Fruit fly (Drosophila melanogaster) whole organism, embryonic: ENCODE measurements around the gene Gr64b.
A peak's percentile ranks its signal among the peaks of the same experiment; 100 is the strongest.

Experiments used
- BtbVII ChIP-seq: fragments of 200-800 bp; sonication (Bioruptor generic); optimal IDR thresholded peaks from 3 replicates; lab custom pipeline; 2017; ENCODE audit warnings: missing biosample characterization, mild to moderate bottlenecking, missing genetic modification characterization
- CG10274 ChIP-seq: fragments of 200-800 bp; sonication (Bioruptor generic); optimal IDR thresholded peaks from 3 replicates; lab custom pipeline; 2017; ENCODE audit warnings: missing biosample characterization, mild to moderate bottlenecking, missing genetic modification characterization
- CG10979 ChIP-seq: fragments of 200-800 bp; sonication (Bioruptor generic); optimal IDR thresholded peaks from 2 replicates; lab custom pipeline; 2018; ENCODE audit warnings: missing biosample characterization, mild to moderate bottlenecking, missing genetic modification characterization, moderate library complexity
- CG11504 ChIP-seq: fragments of 200-800 bp; sonication (Bioruptor generic); optimal IDR thresholded peaks from 3 replicates; lab custom pipeline; 2019; ENCODE audit warnings: missing biosample characterization, mild to moderate bottlenecking, missing genetic modification characterization, moderate library complexity
- CG12391 ChIP-seq: fragments of 200-800 bp; sonication (Bioruptor generic); optimal IDR thresholded peaks from 3 replicates; lab custom pipeline; 2018; ENCODE audit warnings: missing biosample characterization, mild to moderate bottlenecking, missing genetic modification characterization, moderate library complexity
- CG12744 ChIP-seq: fragments of 200-800 bp; sonication (Bioruptor generic); optimal IDR thresholded peaks from 2 replicates; lab custom pipeline; 2016; ENCODE audit warnings: missing biosample characterization, missing genetic modification characterization
- CG13287 ChIP-seq: fragments of 200-800 bp; sonication (Bioruptor generic); IDR thresholded peaks from 2 replicates; pipeline ENCODE4 v1.3.6; 2022; ENCODE audit warnings: missing biosample characterization, missing genetic modification characterization; ENCODE audit not compliant: partially characterized antibody
- CG15269 ChIP-seq: fragments of 200-800 bp; sonication (Bioruptor generic); optimal IDR thresholded peaks from 2 replicates; lab custom pipeline; 2018; ENCODE audit warnings: missing biosample characterization, mild to moderate bottlenecking, missing genetic modification characterization, moderate library complexity
- CG1529 ChIP-seq: fragments of 200-800 bp; sonication (Bioruptor generic); optimal IDR thresholded peaks from 3 replicates; lab custom pipeline; 2018; ENCODE audit warnings: missing biosample characterization, missing genetic modification characterization
- CG1792 ChIP-seq: fragments of 200-800 bp; sonication (Bioruptor generic); optimal IDR thresholded peaks from 2 replicates; lab custom pipeline; 2016; ENCODE audit warnings: missing biosample characterization, missing genetic modification characterization
- CG18011 ChIP-seq: fragments of 200-800 bp; sonication (Bioruptor generic); optimal IDR thresholded peaks from 2 replicates; lab custom pipeline; 2017; ENCODE audit warnings: missing biosample characterization, missing genetic modification characterization, mild to moderate bottlenecking, moderate library complexity, missing genotype
- CG18619 ChIP-seq: fragments of 200-800 bp; sonication (Bioruptor generic); optimal IDR thresholded peaks from 3 replicates; lab custom pipeline; 2017; ENCODE audit warnings: missing biosample characterization, mild to moderate bottlenecking, missing genetic modification characterization
- CG2120 ChIP-seq: fragments of 200-800 bp; sonication (Bioruptor generic); optimal IDR thresholded peaks from 3 replicates; lab custom pipeline; 2016; ENCODE audit warnings: missing biosample characterization, missing genetic modification characterization
- CG31441 ChIP-seq: fragments of 200-800 bp; sonication (Bioruptor generic); IDR thresholded peaks from 2 replicates; pipeline ENCODE4 v1.3.6; 2022; ENCODE audit warnings: missing biosample characterization, missing genetic modification characterization
- CG3281 ChIP-seq: fragments of 200-800 bp; sonication (Bioruptor generic); optimal IDR thresholded peaks from 3 replicates; lab custom pipeline; 2017; ENCODE audit warnings: missing biosample characterization, mild to moderate bottlenecking, missing genetic modification characterization
- CG33213 ChIP-seq: fragments of 200-800 bp; sonication (Bioruptor generic); optimal IDR thresholded peaks from 3 replicates; lab custom pipeline; 2016; ENCODE audit warnings: missing biosample characterization, missing genetic modification characterization
- CG6689 ChIP-seq: fragments of 200-800 bp; sonication (Bioruptor generic); IDR thresholded peaks from 2 replicates; pipeline ENCODE4 v1.3.6; 2022; ENCODE audit warnings: missing biosample characterization, missing genetic modification characterization
- CG7987 ChIP-seq: fragments of 200-800 bp; sonication (Bioruptor generic); optimal IDR thresholded peaks from 2 replicates; lab custom pipeline; 2018; ENCODE audit warnings: missing biosample characterization, mild to moderate bottlenecking, missing genetic modification characterization, moderate library complexity
- CG9215 ChIP-seq: fragments of 200-800 bp; sonication (Bioruptor generic); IDR thresholded peaks from 2 replicates; pipeline ENCODE4 v1.3.6; 2022; ENCODE audit warnings: missing biosample characterization, missing genetic modification characterization
- CG9437 ChIP-seq: fragments of 200-800 bp; sonication (Bioruptor generic); optimal IDR thresholded peaks from 2 replicates; lab custom pipeline; 2018; ENCODE audit warnings: missing biosample characterization, mild to moderate bottlenecking, missing genetic modification characterization
- CG9727 ChIP-seq: fragments of 200-800 bp; sonication (Bioruptor generic); optimal IDR thresholded peaks from 3 replicates; lab custom pipeline; 2017; ENCODE audit warnings: missing biosample characterization, mild to moderate bottlenecking, missing genetic modification characterization
- CG9932 ChIP-seq: fragments of 200-800 bp; sonication (Bioruptor generic); IDR thresholded peaks from 2 replicates; pipeline ENCODE4 v1.3.6; 2022; ENCODE audit warnings: missing biosample characterization, missing genetic modification characterization
- CoRest ChIP-seq: fragments of 200-800 bp; sonication (Bioruptor generic); optimal IDR thresholded peaks from 3 replicates; lab custom pipeline; 2018; ENCODE audit warnings: missing biosample characterization, mild to moderate bottlenecking, missing genetic modification characterization, moderate library complexity
- Ets65A ChIP-seq: fragments of 200-800 bp; sonication (Bioruptor generic); peaks from one replicate; lab custom pipeline; 2016; ENCODE audit warnings: missing biosample characterization, missing genetic modification characterization
- Hr3 ChIP-seq: fragments of 200-800 bp; sonication (Bioruptor generic); optimal IDR thresholded peaks from 3 replicates; lab custom pipeline; 2016; ENCODE audit warnings: missing biosample characterization, missing genetic modification characterization
- Hsf ChIP-seq: fragments of 200-800 bp; sonication (Bioruptor generic); optimal IDR thresholded peaks from 3 replicates; lab custom pipeline; 2016; ENCODE audit warnings: missing biosample characterization, missing genetic modification characterization
- Lpt ChIP-seq: fragments of >200 bp; optimal IDR thresholded peaks from 2 replicates; lab custom pipeline; 2018; ENCODE audit warnings: missing biosample characterization, missing genetic modification characterization
- Mes4 ChIP-seq: fragments of 200-800 bp; sonication (Bioruptor generic); optimal IDR thresholded peaks from 2 replicates; lab custom pipeline; 2016; ENCODE audit warnings: missing biosample characterization, missing genetic modification characterization
- NfI ChIP-seq: fragments of 200-800 bp; sonication (Bioruptor generic); optimal IDR thresholded peaks from 3 replicates; lab custom pipeline; 2018; ENCODE audit warnings: missing biosample characterization, mild to moderate bottlenecking, missing genetic modification characterization, moderate library complexity
- Oli ChIP-seq: fragments of 200-800 bp; sonication (Bioruptor generic); optimal IDR thresholded peaks from 2 replicates; lab custom pipeline; 2018; ENCODE audit warnings: missing biosample characterization, mild to moderate bottlenecking, missing genetic modification characterization, moderate library complexity
- Ssrp ChIP-seq: fragments of 200-800 bp; sonication (Bioruptor generic); optimal IDR thresholded peaks from 2 replicates; lab custom pipeline; 2018; ENCODE audit warnings: missing biosample characterization, mild to moderate bottlenecking, missing genetic modification characterization, moderate library complexity
- Tbp ChIP-seq: fragments of >200 bp; optimal IDR thresholded peaks from 2 replicates; lab custom pipeline; 2018; ENCODE audit warnings: missing biosample characterization, missing genetic modification characterization
- Xrp1 ChIP-seq: fragments of 200-800 bp; sonication (Bioruptor generic); IDR thresholded peaks from 2 replicates; pipeline ENCODE4 v1.3.6; 2022; ENCODE audit warnings: missing biosample characterization, missing genetic modification characterization
- cwo ChIP-seq: fragments of 200-800 bp; sonication (Bioruptor generic); optimal IDR thresholded peaks from 3 replicates; lab custom pipeline; 2017; ENCODE audit warnings: missing biosample characterization, missing genetic modification characterization, mild to moderate bottlenecking, moderate library complexity, missing genetic modification reagents
- ewg ChIP-seq: fragments of 200-800 bp; sonication (Bioruptor generic); optimal IDR thresholded peaks from 3 replicates; lab custom pipeline; 2017; ENCODE audit warnings: mild to moderate bottlenecking, missing biosample characterization, missing genetic modification reagents, missing genetic modification characterization
- gem ChIP-seq: fragments of 200-800 bp; sonication (Bioruptor generic); optimal IDR thresholded peaks from 2 replicates; lab custom pipeline; 2019; ENCODE audit warnings: missing biosample characterization, mild to moderate bottlenecking, missing genetic modification characterization, moderate library complexity
- grau ChIP-seq: fragments of 200-800 bp; optimal IDR thresholded peaks from 3 replicates; lab custom pipeline; 2019; ENCODE audit warnings: missing biosample characterization, mild to moderate bottlenecking, missing genetic modification characterization, moderate library complexity
- ind ChIP-seq: fragments of 200-800 bp; sonication (Bioruptor generic); optimal IDR thresholded peaks from 3 replicates; lab custom pipeline; 2016; ENCODE audit warnings: missing biosample characterization, missing genetic modification characterization
- jumu ChIP-seq: fragments of 200-800 bp; sonication (Bioruptor generic); optimal IDR thresholded peaks from 3 replicates; lab custom pipeline; 2016; ENCODE audit warnings: missing biosample characterization, missing genetic modification characterization
- lab ChIP-seq: fragments of 200-800 bp; sonication (Bioruptor generic); optimal IDR thresholded peaks from 3 replicates; lab custom pipeline; 2017; ENCODE audit warnings: missing biosample characterization, missing genetic modification characterization, mild to moderate bottlenecking, moderate library complexity, missing genetic modification reagents
- lola ChIP-seq, 3 experiments: fragments of >200 bp in 2 of 3; fragments of 200-800 bp in 1 of 3; sonication (Bioruptor generic) in 1 of 3; optimal IDR thresholded peaks; 2 replicates each; lab custom pipeline; 2017 to 2019; ENCODE audit warnings: missing biosample characterization in 3 of 3, missing genetic modification characterization in 3 of 3, mild to moderate bottlenecking in 1 of 3, moderate library complexity in 1 of 3
- nmo ChIP-seq: fragments of 200-800 bp; sonication (Bioruptor generic); optimal IDR thresholded peaks from 2 replicates; lab custom pipeline; 2018; ENCODE audit warnings: missing biosample characterization, mild to moderate bottlenecking, missing genetic modification characterization, moderate library complexity
- phol ChIP-seq: fragments of 200-800 bp; sonication (Bioruptor generic); optimal IDR thresholded peaks from 3 replicates; lab custom pipeline; 2018; ENCODE audit warnings: missing biosample characterization, mild to moderate bottlenecking, missing genetic modification characterization, moderate library complexity
- ranshi ChIP-seq: fragments of 200-800 bp; sonication (Bioruptor generic); IDR thresholded peaks from 2 replicates; pipeline ENCODE4 v1.3.6; 2022; ENCODE audit warnings: missing biosample characterization, missing genetic modification characterization
- row ChIP-seq: fragments of 200-800 bp; sonication (Bioruptor generic); IDR thresholded peaks from 3 replicates; pipeline ENCODE4 v1.3.6; 2022; ENCODE audit warnings: missing biosample characterization, missing genetic modification characterization
- slbo ChIP-seq: fragments of 200-800 bp; sonication (Bioruptor generic); IDR thresholded peaks from 2 replicates; pipeline ENCODE4 v1.3.6; 2022; ENCODE audit warnings: missing biosample characterization, missing genetic modification characterization
- slp2 ChIP-seq: fragments of 200-800 bp; sonication (Bioruptor generic); optimal IDR thresholded peaks from 2 replicates; lab custom pipeline; 2016; ENCODE audit warnings: missing biosample characterization, missing genetic modification characterization
- sug ChIP-seq: fragments of 200-800 bp; optimal IDR thresholded peaks from 2 replicates; lab custom pipeline; 2019; ENCODE audit warnings: missing biosample characterization, mild to moderate bottlenecking, missing genetic modification characterization, moderate library complexity
- tna ChIP-seq: fragments of 200-800 bp; sonication (Bioruptor generic); IDR thresholded peaks from 2 replicates; pipeline ENCODE4 v1.3.6; 2022; ENCODE audit warnings: missing biosample characterization, missing genetic modification characterization; ENCODE audit not compliant: partially characterized antibody
- zf30C ChIP-seq: fragments of 200-800 bp; sonication (Bioruptor generic); optimal IDR thresholded peaks from 3 replicates; lab custom pipeline; 2018; ENCODE audit warnings: missing biosample characterization, mild to moderate bottlenecking, missing genetic modification characterization

The Gr64b gene

dm6 chr3L:4000711-4001110 is 27.7 kb upstream of the Gr64b start:
- peak; percentile 49 for TF ChIP-seq nmo (GFP tag; lab: Kevin White, UChicago)
- TF ChIP-seq CG18011 (GFP tag; lab: Kevin White, UChicago): peak; percentile 9
- TF ChIP-seq lab (GFP tag; lab: Kevin White, UChicago): peak; percentile 33
- TF ChIP-seq sug (tag; lab: Kevin White, UChicago): peak; percentile 60
- peak; percentile 56 for TF ChIP-seq Oli
- TF ChIP-seq NfI (GFP tag; lab: Kevin White, UChicago): peak; percentile 45
- TF ChIP-seq CG10274 (GFP tag; lab: Kevin White, UChicago): no peak
- TF ChIP-seq CG12744: no peak
- peak; percentile 64 for TF ChIP-seq grau (tag; lab: Kevin White, UChicago)
- peak; percentile 62 for TF ChIP-seq row (GFP tag; lab: Robert Waterston, UW)
- TF ChIP-seq lola (GFP tag; optimal IDR thresholded peaks at IDR 0.05; lab: Kevin White, UChicago): peak in 1 of 3 experiments; percentile 26
- no peak for TF ChIP-seq CG7987 (GFP tag; lab: Kevin White, UChicago)
- no peak for TF ChIP-seq jumu (GFP tag; lab: Kevin White, UChicago)
- TF ChIP-seq Lpt (GFP tag; lab: Kevin White, UChicago): no peak
- no peak for TF ChIP-seq tna (GFP tag; lab: Robert Waterston, UW)
- no peak for TF ChIP-seq ranshi (GFP tag; lab: Robert Waterston, UW)
- peak; percentile 5 for TF ChIP-seq ind
- peak; percentile 8 for TF ChIP-seq phol (tag; lab: Kevin White, UChicago)
- TF ChIP-seq CG1529 (GFP tag; lab: Kevin White, UChicago): no peak
- no peak for TF ChIP-seq Xrp1 (GFP tag; lab: Robert Waterston, UW)
- TF ChIP-seq CG9932 (GFP tag; lab: Robert Waterston, UW): peak; percentile 18; the same call in 1 of the 2 replicates
- TF ChIP-seq BtbVII (GFP tag; lab: Kevin White, UChicago): peak; percentile 18
- no peak for TF ChIP-seq Mes4 (GFP tag; lab: Kevin White, UChicago)
- TF ChIP-seq CG18619 (GFP tag; lab: Kevin White, UChicago): peak; percentile 59
- peak; percentile 61 for TF ChIP-seq CG15269
- TF ChIP-seq CG13287 (GFP tag; lab: Robert Waterston, UW): no peak
- TF ChIP-seq slbo (GFP tag; lab: Robert Waterston, UW): peak; percentile 22; the same call in 1 of the 2 replicates
- TF ChIP-seq zf30C (GFP tag; lab: Kevin White, UChicago): peak; percentile 51
- TF ChIP-seq CG33213 (GFP tag; lab: Kevin White, UChicago): no peak
- TF ChIP-seq CG9727: peak; percentile 59
- TF ChIP-seq cwo (GFP tag; lab: Kevin White, UChicago): peak; percentile 3
- TF ChIP-seq CG6689: peak; percentile 6; the same call in 1 of the 2 replicates
- peak; percentile 30 for TF ChIP-seq CG2120
- peak; percentile 41; the same call in 1 of the 2 replicates for TF ChIP-seq CG9215
- no peak for TF ChIP-seq CG1792 (GFP tag; lab: Kevin White, UChicago)
- TF ChIP-seq CG9437: peak; percentile 32
- TF ChIP-seq CG12391: peak; percentile 40
- peak; percentile 22; the same call in 1 of the 2 replicates for TF ChIP-seq CG31441
- peak; percentile 17 for TF ChIP-seq CG10979
- peak; percentile 26 for TF ChIP-seq ewg (GFP tag; lab: Kevin White, UChicago)
- TF ChIP-seq Hr3 (GFP tag; lab: Kevin White, UChicago): peak; percentile 25
- peak; percentile 36 for TF ChIP-seq Ssrp
- peak; percentile 55 for TF ChIP-seq CG11504
- peak; percentile 46 for TF ChIP-seq CG3281 (GFP tag; lab: Kevin White, UChicago)
- peak; percentile 62 for TF ChIP-seq CoRest
- peak; percentile 86 for TF ChIP-seq Ets65A (GFP tag; lab: Kevin White, UChicago)
- TF ChIP-seq Tbp (GFP tag; lab: Kevin White, UChicago): no peak
- peak; percentile 60 for TF ChIP-seq gem (tag; lab: Kevin White, UChicago)
- TF ChIP-seq slp2: no peak
- TF ChIP-seq Hsf (GFP tag; lab: Kevin White, UChicago): peak; percentile 12
